Fruit fly (Drosophila melanogaster) whole organism, embryonic: ENCODE measurements around the gene slp1.

Experiments
- ATbp ChIP-seq: fragments of 200-800 bp; sonication (Bioruptor generic); optimal IDR thresholded peaks from 2 replicates; lab custom pipeline; 2017; ENCODE audit warnings: missing biosample characterization, mild to moderate bottlenecking, missing genetic modification characterization, missing genetic modification reagents
- BEAF-32 ChIP-seq: fragments of 200-800 bp; sonication (Bioruptor generic); optimal IDR thresholded peaks from 3 replicates; lab custom pipeline; 2017; ENCODE audit warnings: missing biosample characterization, missing genetic modification characterization, mild to moderate bottlenecking, moderate library complexity, missing genetic modification reagents
- CG11085 ChIP-seq: fragments of 200-800 bp; sonication (Bioruptor generic); IDR thresholded peaks from 2 replicates; pipeline ENCODE4 v1.3.6; 2022; ENCODE audit warnings: missing biosample characterization, missing genetic modification characterization
- CG11093 ChIP-seq: fragments of 200-800 bp; sonication (Bioruptor generic); IDR thresholded peaks from 3 replicates; pipeline ENCODE4 v1.3.6; 2022; ENCODE audit warnings: missing biosample characterization, missing genetic modification characterization
- CG12071 ChIP-seq: fragments of 200-800 bp; sonication (Bioruptor generic); optimal IDR thresholded peaks from 3 replicates; lab custom pipeline; 2018; ENCODE audit warnings: missing biosample characterization, mild to moderate bottlenecking, missing genetic modification characterization
- CG12219 ChIP-seq: fragments of 200-800 bp; sonication (Bioruptor generic); optimal IDR thresholded peaks from 3 replicates; lab custom pipeline; 2018; ENCODE audit warnings: missing biosample characterization, mild to moderate bottlenecking, missing genetic modification characterization
- CG12299 ChIP-seq: fragments of 200-800 bp; sonication (Bioruptor generic); optimal IDR thresholded peaks from 2 replicates; lab custom pipeline; 2018; ENCODE audit warnings: missing biosample characterization, mild to moderate bottlenecking, missing genetic modification characterization
- CG12659 ChIP-seq: fragments of 200-800 bp; sonication (Bioruptor generic); optimal IDR thresholded peaks from 3 replicates; lab custom pipeline; 2017; ENCODE audit warnings: mild to moderate bottlenecking, missing biosample characterization, missing genetic modification reagents, missing genetic modification characterization
- CG13424 ChIP-seq: fragments of 200-800 bp; sonication (Bioruptor generic); optimal IDR thresholded peaks from 2 replicates; lab custom pipeline; 2019; ENCODE audit warnings: missing biosample characterization, mild to moderate bottlenecking, missing genetic modification characterization, moderate library complexity
- CG1603 ChIP-seq: fragments of 200-800 bp; sonication (Bioruptor generic); optimal IDR thresholded peaks from 2 replicates; lab custom pipeline; 2019; ENCODE audit warnings: missing biosample characterization, mild to moderate bottlenecking, missing genetic modification characterization, moderate library complexity
- CG17359 ChIP-seq: fragments of 200-800 bp; sonication (Bioruptor generic); optimal IDR thresholded peaks from 3 replicates; lab custom pipeline; 2018; ENCODE audit warnings: missing biosample characterization, mild to moderate bottlenecking, missing genetic modification characterization, moderate library complexity
- CG18262 ChIP-seq: fragments of 200-800 bp; optimal IDR thresholded peaks from 3 replicates; lab custom pipeline; 2019; ENCODE audit warnings: missing biosample characterization, mild to moderate bottlenecking, missing genetic modification characterization, moderate library complexity
- CG2712 ChIP-seq: fragments of 200-800 bp; optimal IDR thresholded peaks from 3 replicates; lab custom pipeline; 2019; ENCODE audit warnings: missing biosample characterization, mild to moderate bottlenecking, missing genetic modification characterization, moderate library complexity
- CG32767 ChIP-seq: fragments of 200-800 bp; sonication (Bioruptor generic); IDR thresholded peaks from 2 replicates; pipeline ENCODE4 v1.3.6; 2022; ENCODE audit warnings: missing biosample characterization, missing genetic modification characterization
- CG33213 ChIP-seq: fragments of 200-800 bp; sonication (Bioruptor generic); optimal IDR thresholded peaks from 3 replicates; lab custom pipeline; 2016; ENCODE audit warnings: missing biosample characterization, missing genetic modification characterization
- CG33557 ChIP-seq: fragments of 200-800 bp; sonication (Bioruptor generic); optimal IDR thresholded peaks from 2 replicates; lab custom pipeline; 2019; ENCODE audit warnings: missing biosample characterization, mild to moderate bottlenecking, missing genetic modification characterization, moderate library complexity
- CG3407 ChIP-seq: fragments of 200-800 bp; sonication (Bioruptor generic); optimal IDR thresholded peaks from 2 replicates; lab custom pipeline; 2018; ENCODE audit warnings: missing biosample characterization, mild to moderate bottlenecking, missing genetic modification characterization
- CG3995 ChIP-seq: fragments of 200-800 bp; sonication (Bioruptor generic); optimal IDR thresholded peaks from 3 replicates; lab custom pipeline; 2016; ENCODE audit warnings: missing biosample characterization, missing genetic modification characterization
- CG7357 ChIP-seq: fragments of 200-800 bp; sonication (Bioruptor generic); IDR thresholded peaks from 3 replicates; pipeline ENCODE4 v1.3.6; 2022; ENCODE audit warnings: missing biosample characterization, missing genetic modification characterization
- Deaf1 ChIP-seq: fragments of 200-800 bp; optimal IDR thresholded peaks from 3 replicates; lab custom pipeline; 2019; ENCODE audit warnings: missing biosample characterization, mild to moderate bottlenecking, missing genetic modification characterization, moderate library complexity
- Dref ChIP-seq: fragments of 200-800 bp; sonication (Bioruptor generic); IDR thresholded peaks from 2 replicates; pipeline ENCODE4 v1.3.6; 2022; ENCODE audit warnings: missing biosample characterization, missing genetic modification characterization
- Gug ChIP-seq: fragments of 200-800 bp; sonication (Bioruptor generic); IDR thresholded peaks from 4 replicates; pipeline ENCODE4 v1.3.6; 2022; ENCODE audit warnings: missing biosample characterization, missing genetic modification characterization
- Mes4 ChIP-seq: fragments of 200-800 bp; sonication (Bioruptor generic); optimal IDR thresholded peaks from 2 replicates; lab custom pipeline; 2016; ENCODE audit warnings: missing biosample characterization, missing genetic modification characterization
- Mrtf ChIP-seq: fragments of 200-800 bp; sonication (Bioruptor generic); IDR thresholded peaks from 3 replicates; pipeline ENCODE4 v1.3.6; 2022; ENCODE audit warnings: missing biosample characterization, missing genetic modification characterization
- NC2α ChIP-seq: fragments of 200-800 bp; sonication (Bioruptor generic); optimal IDR thresholded peaks from 2 replicates; lab custom pipeline; 2016; ENCODE audit warnings: missing biosample characterization, missing genetic modification characterization
- Pdp1 ChIP-seq, 2 experiments: fragments of 200-800 bp; sonication (Bioruptor generic); optimal IDR thresholded peaks; 3 replicates each; lab custom pipeline; 2016; ENCODE audit warnings: missing biosample characterization in 2 of 2, missing genetic modification characterization in 2 of 2, mild to moderate bottlenecking in 1 of 2, moderate library complexity in 1 of 2
- Scr ChIP-seq: fragments of 200-800 bp; sonication (Bioruptor generic); IDR thresholded peaks from 2 replicates; pipeline ENCODE4 v1.3.6; 2022; ENCODE audit warnings: missing biosample characterization, missing genetic modification characterization; ENCODE audit not compliant: partially characterized antibody
- Sox100B ChIP-seq: fragments of 200-800 bp; sonication (Bioruptor generic); optimal IDR thresholded peaks from 3 replicates; lab custom pipeline; 2018; ENCODE audit warnings: missing biosample characterization, mild to moderate bottlenecking, missing genetic modification characterization
- ash1 ChIP-seq: fragments of 200-800 bp; sonication (Bioruptor generic); optimal IDR thresholded peaks from 2 replicates; lab custom pipeline; 2018; ENCODE audit warnings: missing biosample characterization, mild to moderate bottlenecking, missing genetic modification characterization
- bsh ChIP-seq, 2 experiments: fragments of 200-800 bp; sonication (Bioruptor generic); optimal IDR thresholded peaks; 2 replicates each; lab custom pipeline; 2017 to 2018; ENCODE audit warnings: mild to moderate bottlenecking in 2 of 2, missing biosample characterization in 2 of 2, missing genetic modification characterization in 2 of 2, moderate library complexity in 1 of 2
- caup ChIP-seq: fragments of 200-800 bp; sonication (Bioruptor generic); optimal IDR thresholded peaks from 3 replicates; lab custom pipeline; 2017; ENCODE audit warnings: missing biosample characterization, mild to moderate bottlenecking, missing genetic modification characterization, moderate library complexity; ENCODE audit not compliant: severe bottlenecking
- chif ChIP-seq, 2 experiments: fragments of 200-800 bp; sonication (Bioruptor generic); optimal IDR thresholded peaks; 3 replicates each; lab custom pipeline; 2016; ENCODE audit warnings: missing biosample characterization in 2 of 2, missing genetic modification characterization in 2 of 2
- chinmo ChIP-seq: fragments of 200-800 bp; sonication (Bioruptor generic); IDR thresholded peaks from 4 replicates; pipeline ENCODE4 v1.3.6; 2022; ENCODE audit warnings: missing biosample characterization, missing genetic modification characterization; ENCODE audit not compliant: partially characterized antibody
- crc ChIP-seq: fragments of 200-800 bp; sonication (Bioruptor generic); optimal IDR thresholded peaks from 2 replicates; lab custom pipeline; 2016; ENCODE audit warnings: missing biosample characterization, missing genetic modification characterization
- dmrt99B ChIP-seq: fragments of 200-800 bp; sonication (Bioruptor generic); optimal IDR thresholded peaks from 2 replicates; lab custom pipeline; 2018; ENCODE audit warnings: missing biosample characterization, mild to moderate bottlenecking, missing genetic modification characterization, moderate library complexity
- dysf ChIP-seq: fragments of 200-800 bp; sonication (Bioruptor generic); IDR thresholded peaks from 3 replicates; pipeline ENCODE4 v1.3.6; 2022; ENCODE audit warnings: missing biosample characterization, missing genetic modification characterization
- ems ChIP-seq: fragments of 200-800 bp; sonication (Bioruptor generic); optimal IDR thresholded peaks from 3 replicates; lab custom pipeline; 2016; ENCODE audit warnings: missing biosample characterization, missing genetic modification characterization
- esg ChIP-seq: fragments of 200-800 bp; sonication (Bioruptor generic); conservative IDR thresholded peaks from 2 replicates; pipeline ENCODE4 v1.3.6; 2022; ENCODE audit warnings: missing biosample characterization, missing genetic modification characterization
- eyg ChIP-seq: fragments of 200-800 bp; sonication (Bioruptor generic); optimal IDR thresholded peaks from 3 replicates; lab custom pipeline; 2016; ENCODE audit warnings: missing biosample characterization, missing genetic modification characterization
- fd64A ChIP-seq: fragments of 200-800 bp; sonication (Bioruptor generic); optimal IDR thresholded peaks from 3 replicates; lab custom pipeline; 2018; ENCODE audit warnings: missing biosample characterization, mild to moderate bottlenecking, missing genetic modification characterization
- grn ChIP-seq: fragments of 200-800 bp; sonication (Bioruptor generic); optimal IDR thresholded peaks from 3 replicates; lab custom pipeline; 2017; ENCODE audit warnings: missing biosample characterization, missing genetic modification characterization
- gsb-n ChIP-seq: fragments of 200-800 bp; sonication (Bioruptor generic); optimal IDR thresholded peaks from 3 replicates; lab custom pipeline; 2018; ENCODE audit warnings: missing biosample characterization, mild to moderate bottlenecking, missing genetic modification characterization
- gt ChIP-seq: fragments of 200-800 bp; sonication (Bioruptor generic); IDR thresholded peaks from 2 replicates; pipeline ENCODE4 v1.3.6; 2022; ENCODE audit warnings: missing biosample characterization, missing genetic modification characterization
- lbe ChIP-seq: fragments of 200-800 bp; sonication (Bioruptor generic); optimal IDR thresholded peaks from 2 replicates; lab custom pipeline; 2016; ENCODE audit warnings: missing biosample characterization, mild to moderate bottlenecking, missing genetic modification characterization
- maf-S ChIP-seq: fragments of 200-800 bp; sonication (Bioruptor generic); optimal IDR thresholded peaks from 2 replicates; lab custom pipeline; 2016; ENCODE audit warnings: missing biosample characterization, missing genetic modification characterization
- mam ChIP-seq: fragments of 200-800 bp; sonication (Bioruptor generic); optimal IDR thresholded peaks from 3 replicates; lab custom pipeline; 2016; ENCODE audit warnings: missing biosample characterization, missing genetic modification characterization
- pfk ChIP-seq: fragments of 200-800 bp; sonication (Bioruptor generic); optimal IDR thresholded peaks from 2 replicates; lab custom pipeline; 2018; ENCODE audit warnings: missing biosample characterization, mild to moderate bottlenecking, missing genetic modification characterization, moderate library complexity
- pros ChIP-seq: fragments of 200-800 bp; sonication (Bioruptor generic); optimal IDR thresholded peaks from 3 replicates; lab custom pipeline; 2019; ENCODE audit warnings: missing biosample characterization, mild to moderate bottlenecking, missing genetic modification characterization, moderate library complexity
- schlank ChIP-seq: fragments of 200-800 bp; sonication (Bioruptor generic); optimal IDR thresholded peaks from 2 replicates; lab custom pipeline; 2018; ENCODE audit warnings: missing biosample characterization, mild to moderate bottlenecking, missing genetic modification characterization
- sisA ChIP-seq: fragments of 200-800 bp; sonication (Bioruptor generic); IDR thresholded peaks from 2 replicates; pipeline ENCODE4 v1.3.6; 2022; ENCODE audit warnings: missing biosample characterization, missing genetic modification characterization
- tx ChIP-seq: fragments of 200-800 bp; sonication (Bioruptor generic); optimal IDR thresholded peaks from 2 replicates; lab custom pipeline; 2016; ENCODE audit warnings: missing biosample characterization, missing genetic modification characterization

slp1 gene

dm6 chr2L:3851308-3851707, 25.8 kb downstream of the slp1 start (continued):
- TF ChIP-seq Deaf1 (tag; lab: Kevin White, UChicago) (no peak), CG32767 (GFP tag; lab: Robert Waterston, UW) (no peak), CG12299 (no peak), caup (GFP tag; lab: Kevin White, UChicago) (no peak), CG11085 (GFP tag; lab: Robert Waterston, UW) (no peak), gt (GFP tag; lab: Robert Waterston, UW) (no peak), crc (no peak), CG11093 (GFP tag; lab: Robert Waterston, UW) (0 out of 3 replicates have a peak, but pooled peaks have one; percentile 32), CG3995 (GFP tag; lab: Kevin White, UChicago) (no peak), Dref (GFP tag; lab: Robert Waterston, UW) (no peak), pros (no peak), CG3407 (GFP tag; lab: Kevin White, UChicago) (peak; percentile 30), lbe (no peak), sisA (GFP tag; lab: Robert Waterston, UW) (peak; percentile 32; the same call in 1 of the 2 replicates), CG33557 (GFP tag; lab: Kevin White, UChicago) (peak; percentile 37), CG12219 (GFP tag; lab: Kevin White, UChicago) (peak; percentile 10), CG18262 (tag; lab: Kevin White, UChicago) (peak; percentile 77), ash1 (no peak), Scr (GFP tag; lab: Robert Waterston, UW) (no peak), CG17359 (tag; lab: Kevin White, UChicago) (peak; percentile 59), ems (GFP tag; lab: Kevin White, UChicago) (no peak), dmrt99B (peak; percentile 70), CG33213 (GFP tag; lab: Kevin White, UChicago) (no peak), ATbp (peak; percentile 43), CG12659 (GFP tag; lab: Kevin White, UChicago) (no peak), gsb-n (tag; lab: Kevin White, UChicago) (peak; percentile 56), maf-S (GFP tag; lab: Kevin White, UChicago) (no peak), Mes4 (GFP tag; lab: Kevin White, UChicago) (no peak), esg (GFP tag; lab: Robert Waterston, UW) (no peak), Pdp1 (GFP tag; optimal IDR thresholded peaks at IDR 0.05; lab: Kevin White, UChicago) (no peak), BEAF-32 (no peak), CG2712 (tag; lab: Kevin White, UChicago) (peak; percentile 78), CG7357 (no peak), chif (GFP tag; optimal IDR thresholded peaks at IDR 0.05; lab: Kevin White, UChicago) (peak in 1 of 2 experiments; percentile 22), dysf (GFP tag; lab: Robert Waterston, UW) (no peak; the same call in 2 of the 3 replicates), schlank (tag; lab: Kevin White, UChicago) (no peak), mam (GFP tag; lab: Kevin White, UChicago) (no peak), tx (GFP tag; lab: Kevin White, UChicago) (no peak), CG12071 (GFP tag; lab: Kevin White, UChicago) (no peak), eyg (GFP tag; lab: Kevin White, UChicago) (no peak), grn (GFP tag; lab: Kevin White, UChicago) (no peak), fd64A (GFP tag; lab: Kevin White, UChicago) (no peak), Gug (GFP tag; lab: Robert Waterston, UW) (no peak), NC2α (GFP tag; lab: Kevin White, UChicago) (no peak), Sox100B (GFP tag; lab: Kevin White, UChicago) (peak; percentile 45), Mrtf (GFP tag; lab: Robert Waterston, UW) (no peak), CG13424 (tag; lab: Kevin White, UChicago) (peak; percentile 45), chinmo (GFP tag; lab: Robert Waterston, UW) (no peak), pfk (no peak), bsh (GFP tag; optimal IDR thresholded peaks at IDR 0.05; lab: Kevin White, UChicago) (peak in 1 of 2 experiments; percentile 84), CG1603 (tag; lab: Kevin White, UChicago) (peak; percentile 59)
